Fruit fly (Drosophila melanogaster): ENCODE measurements around the gene Dnaaf6.

- TF ChIP-seq CG5204 (GFP tag; optimal IDR thresholded peaks at IDR 0.05) (no peak), pad (GFP tag; optimal IDR thresholded peaks at IDR 0.05) (no peak)
Measured at dm6 chr3L:14643692-14644091, 40.9 kb upstream of the Dnaaf6 start.

All from whole organism, adult.